Worm (Caenorhabditis elegans) whole organism, L1 larva: Measurements from ENCODE around the gene M05D6.2.

Source experiments
- ama-1 ChIP-seq: fragments of 150-350 bp; optimal IDR thresholded peaks from 2 replicates; lab custom pipeline; 2014
- pqm-1 ChIP-seq: sonication (generic microtip); optimal IDR thresholded peaks from 3 replicates; lab custom pipeline; 2017; ENCODE audit warnings: missing biosample characterization, missing genetic modification characterization

- TF ChIP-seq ama-1 (lab: Kevin White, UChicago) (no peak), pqm-1 (no peak)
Measured at ce11 chrII:8446731-8447130, 21.2 kb upstream of the M05D6.2 start, which contains the start of gene cut-3.
